2 worm cellular contexts compared by ENCODE assay signal in genomic region chrIV:4051539-4051938, ce11.
TF ChIP-seq lines count a peak whose summit lies in the region.

Gene wrt-5, minus strand, starts transcription at chrIV:4051639.

TF ChIP-seq in whole organism, L3 larva, 47 proteins besides CTCF, POLR2A, EP300 and RAD21:
- TF ChIP-seq pha-4 (tag; optimal IDR thresholded peaks at IDR 0.05; lab: Kevin White, UChicago): peak; percentile 7
- TF ChIP-seq ceh-16 (tag; optimal IDR thresholded peaks at IDR 0.05; lab: Kevin White, UChicago): no peak

TF ChIP-seq in whole organism, L4 larva, 104 proteins besides CTCF, POLR2A, EP300 and RAD21:
- TF ChIP-seq aha-1 (tag; lab: Kevin White, UChicago) (peak; percentile 18), spr-1 (tag; optimal IDR thresholded peaks at IDR 0.05; lab: Kevin White, UChicago) (no peak)

Comparison
In these comparisons a context has a peak if more than half of its experiments do, and no peak if none do; other contexts are left out.
1. Of the 28 proteins assayed by ChIP-seq in both whole organism, L4 larva and whole organism, L3 larva: peak only in whole organism, L4 larva: none; only in whole organism, L3 larva: pha-4; in both: none; in neither: 27.